Fruit fly (Drosophila melanogaster) whole organism, embryonic: Measurements from ENCODE around the gene CG15912.

Source experiments
- Antp ChIP-seq: fragments of 200-800 bp; sonication (Bioruptor generic); optimal IDR thresholded peaks from 3 replicates; lab custom pipeline; 2016; ENCODE audit warnings: missing biosample characterization, missing genetic modification characterization
- CG10462 ChIP-seq: fragments of 200-800 bp; sonication (Bioruptor generic); optimal IDR thresholded peaks from 2 replicates; lab custom pipeline; 2016; ENCODE audit warnings: missing biosample characterization, missing genetic modification characterization
- CG10543 ChIP-seq: fragments of 200-800 bp; sonication (Bioruptor generic); optimal IDR thresholded peaks from 3 replicates; lab custom pipeline; 2017; ENCODE audit warnings: missing biosample characterization, mild to moderate bottlenecking, missing genetic modification characterization, moderate library complexity
- CG11456 ChIP-seq: fragments of 200-800 bp; sonication (Bioruptor generic); IDR thresholded peaks from 3 replicates; pipeline ENCODE4 v1.3.6; 2022; ENCODE audit warnings: missing biosample characterization, missing genetic modification characterization
- CG11504 ChIP-seq: fragments of 200-800 bp; sonication (Bioruptor generic); optimal IDR thresholded peaks from 3 replicates; lab custom pipeline; 2019; ENCODE audit warnings: missing biosample characterization, mild to moderate bottlenecking, missing genetic modification characterization, moderate library complexity
- CG11723 ChIP-seq: fragments of 200-800 bp; sonication (Bioruptor generic); optimal IDR thresholded peaks from 2 replicates; lab custom pipeline; 2017; ENCODE audit warnings: missing biosample characterization, mild to moderate bottlenecking, missing genetic modification characterization
- CG12155 ChIP-seq: fragments of 200-800 bp; sonication (Bioruptor generic); optimal IDR thresholded peaks from 3 replicates; lab custom pipeline; 2016; ENCODE audit warnings: missing biosample characterization, missing genetic modification characterization
- CG12391 ChIP-seq: fragments of 200-800 bp; sonication (Bioruptor generic); optimal IDR thresholded peaks from 3 replicates; lab custom pipeline; 2018; ENCODE audit warnings: missing biosample characterization, mild to moderate bottlenecking, missing genetic modification characterization, moderate library complexity
- CG13296 ChIP-seq: fragments of 200-800 bp; sonication (Bioruptor generic); optimal IDR thresholded peaks from 3 replicates; lab custom pipeline; 2018; ENCODE audit warnings: missing biosample characterization, mild to moderate bottlenecking, missing genetic modification characterization
- CG14441 ChIP-seq: fragments of 200-800 bp; sonication (Bioruptor generic); IDR thresholded peaks from 2 replicates; pipeline ENCODE4 v1.3.6; 2022; ENCODE audit warnings: missing biosample characterization, missing genetic modification characterization
- CG15269 ChIP-seq: fragments of 200-800 bp; sonication (Bioruptor generic); optimal IDR thresholded peaks from 2 replicates; lab custom pipeline; 2018; ENCODE audit warnings: missing biosample characterization, mild to moderate bottlenecking, missing genetic modification characterization, moderate library complexity
- CG1529 ChIP-seq: fragments of 200-800 bp; sonication (Bioruptor generic); optimal IDR thresholded peaks from 3 replicates; lab custom pipeline; 2018; ENCODE audit warnings: missing biosample characterization, missing genetic modification characterization
- CG15601 ChIP-seq: fragments of 200-800 bp; sonication (Bioruptor generic); optimal IDR thresholded peaks from 3 replicates; lab custom pipeline; 2019; ENCODE audit warnings: missing biosample characterization, mild to moderate bottlenecking, missing genetic modification characterization, moderate library complexity
- CG17568 ChIP-seq: fragments of 200-800 bp; sonication (Bioruptor generic); optimal IDR thresholded peaks from 2 replicates; lab custom pipeline; 2018; ENCODE audit warnings: missing biosample characterization, mild to moderate bottlenecking, missing genetic modification characterization, moderate library complexity
- CG17802 ChIP-seq: fragments of 200-800 bp; sonication (Bioruptor generic); optimal IDR thresholded peaks from 2 replicates; lab custom pipeline; 2018; ENCODE audit warnings: missing biosample characterization, mild to moderate bottlenecking, missing genetic modification characterization, moderate library complexity
- CG18476 ChIP-seq: fragments of 200-800 bp; sonication (Bioruptor generic); optimal IDR thresholded peaks from 2 replicates; lab custom pipeline; 2016; ENCODE audit warnings: missing biosample characterization, mild to moderate bottlenecking, missing genetic modification characterization
- CG2120 ChIP-seq: fragments of 200-800 bp; sonication (Bioruptor generic); optimal IDR thresholded peaks from 3 replicates; lab custom pipeline; 2016; ENCODE audit warnings: missing biosample characterization, missing genetic modification characterization
- CG2875 ChIP-seq: fragments of 200-800 bp; sonication (Bioruptor generic); optimal IDR thresholded peaks from 2 replicates; lab custom pipeline; 2017; ENCODE audit warnings: missing biosample characterization, mild to moderate bottlenecking, missing genetic modification characterization, missing genetic modification reagents
- CG3407 ChIP-seq: fragments of 200-800 bp; sonication (Bioruptor generic); optimal IDR thresholded peaks from 2 replicates; lab custom pipeline; 2018; ENCODE audit warnings: missing biosample characterization, mild to moderate bottlenecking, missing genetic modification characterization
- CG34376 ChIP-seq: fragments of 200-800 bp; sonication (Bioruptor generic); optimal IDR thresholded peaks from 2 replicates; lab custom pipeline; 2018; ENCODE audit warnings: missing biosample characterization, mild to moderate bottlenecking, missing genetic modification characterization
- CG4328 ChIP-seq: fragments of 200-800 bp; sonication (Bioruptor generic); optimal IDR thresholded peaks from 3 replicates; lab custom pipeline; 2017; ENCODE audit warnings: missing biosample characterization, missing genetic modification reagents, missing genetic modification characterization
- CG4404 ChIP-seq: fragments of 200-800 bp; sonication (Bioruptor generic); IDR thresholded peaks from 2 replicates; pipeline ENCODE4 v1.3.6; 2022; ENCODE audit warnings: missing biosample characterization, missing genetic modification characterization
- CG5180 ChIP-seq: fragments of 200-800 bp; sonication (Bioruptor generic); optimal IDR thresholded peaks from 3 replicates; lab custom pipeline; 2017; ENCODE audit warnings: missing biosample characterization, missing genetic modification characterization, mild to moderate bottlenecking, moderate library complexity, missing genetic modification reagents
- CG5953 ChIP-seq: fragments of 200-800 bp; sonication (Bioruptor generic); IDR thresholded peaks from 2 replicates; pipeline ENCODE4 v1.3.6; 2022; ENCODE audit warnings: missing biosample characterization, missing genetic modification characterization
- CG6175 ChIP-seq: fragments of 200-800 bp; sonication (Bioruptor generic); IDR thresholded peaks from 3 replicates; pipeline ENCODE4 v1.3.6; 2022; ENCODE audit warnings: missing biosample characterization, missing genetic modification characterization
- CG6254 ChIP-seq: fragments of 200-800 bp; sonication (Bioruptor generic); optimal IDR thresholded peaks from 3 replicates; lab custom pipeline; 2017; ENCODE audit warnings: mild to moderate bottlenecking, missing biosample characterization, missing genetic modification reagents, missing genetic modification characterization
- CG6683 ChIP-seq: fragments of 200-800 bp; sonication (Bioruptor generic); optimal IDR thresholded peaks from 2 replicates; lab custom pipeline; 2017; ENCODE audit warnings: missing biosample characterization, mild to moderate bottlenecking, missing genetic modification characterization, missing genetic modification reagents
- CG6791 ChIP-seq: fragments of 200-800 bp; sonication (Bioruptor generic); IDR thresholded peaks from 3 replicates; pipeline ENCODE4 v1.3.6; 2022; ENCODE audit warnings: missing biosample characterization, missing genetic modification characterization; ENCODE audit not compliant: partially characterized antibody
- CG6854 ChIP-seq: fragments of 200-800 bp; sonication (Bioruptor generic); optimal IDR thresholded peaks from 3 replicates; lab custom pipeline; 2017; ENCODE audit warnings: missing biosample characterization, mild to moderate bottlenecking, missing genetic modification characterization
- CG7963 ChIP-seq: fragments of 200-800 bp; sonication (Bioruptor generic); IDR thresholded peaks from 3 replicates; pipeline ENCODE4 v1.3.6; 2022; ENCODE audit warnings: missing biosample characterization, missing genetic modification characterization; ENCODE audit not compliant: partially characterized antibody
- CG8290 ChIP-seq, 3 experiments: fragments of 200-800 bp; sonication (Bioruptor generic); optimal IDR thresholded peaks; 2 replicates each; lab custom pipeline; 2016 to 2019; ENCODE audit warnings: missing biosample characterization in 3 of 3, missing genetic modification characterization in 3 of 3, mild to moderate bottlenecking in 2 of 3, moderate library complexity in 1 of 3
- CG8388 ChIP-seq: fragments of 200-800 bp; sonication (Bioruptor generic); optimal IDR thresholded peaks from 2 replicates; lab custom pipeline; 2019; ENCODE audit warnings: missing biosample characterization, mild to moderate bottlenecking, missing genetic modification characterization, moderate library complexity
- D ChIP-seq, 2 experiments: fragments of 200-800 bp in 1 of 2; fragments of >200 bp in 1 of 2; sonication (Bioruptor generic) in 1 of 2; optimal IDR thresholded peaks; 2 replicates in 1 of 2; 3 replicates in 1 of 2; lab custom pipeline; 2017; ENCODE audit warnings: mild to moderate bottlenecking in 1 of 2, missing biosample characterization in 1 of 2, missing genetic modification characterization in 1 of 2, missing genetic modification reagents in 1 of 2
- Dref ChIP-seq: fragments of 200-800 bp; sonication (Bioruptor generic); IDR thresholded peaks from 2 replicates; pipeline ENCODE4 v1.3.6; 2022; ENCODE audit warnings: missing biosample characterization, missing genetic modification characterization
- Hey ChIP-seq: fragments of 200-800 bp; sonication (Bioruptor generic); optimal IDR thresholded peaks from 3 replicates; lab custom pipeline; 2018; ENCODE audit warnings: missing biosample characterization, mild to moderate bottlenecking, missing genetic modification characterization
- Hr78 ChIP-seq, 2 experiments: fragments of 200-800 bp in 1 of 2; fragments of >200 bp in 1 of 2; sonication (Bioruptor generic) in 1 of 2; optimal IDR thresholded peaks; 2 replicates each; lab custom pipeline; 2017 to 2019; ENCODE audit warnings: missing biosample characterization in 2 of 2, missing genetic modification characterization in 2 of 2, mild to moderate bottlenecking in 1 of 2, moderate library complexity in 1 of 2
- Lhr ChIP-seq: fragments of 200-800 bp; sonication (Bioruptor generic); optimal IDR thresholded peaks from 3 replicates; lab custom pipeline; 2017; ENCODE audit warnings: mild to moderate bottlenecking, missing biosample characterization, missing genetic modification reagents, missing genetic modification characterization
- Neu2 ChIP-seq: fragments of 200-800 bp; sonication (Bioruptor generic); optimal IDR thresholded peaks from 3 replicates; lab custom pipeline; 2016; ENCODE audit warnings: missing biosample characterization, missing genetic modification characterization, borderline replicate concordance
- NfI ChIP-seq: fragments of 200-800 bp; sonication (Bioruptor generic); optimal IDR thresholded peaks from 3 replicates; lab custom pipeline; 2018; ENCODE audit warnings: missing biosample characterization, mild to moderate bottlenecking, missing genetic modification characterization, moderate library complexity
- ac ChIP-seq: fragments of 200-800 bp; sonication (Bioruptor generic); optimal IDR thresholded peaks from 3 replicates; lab custom pipeline; 2017; ENCODE audit warnings: missing biosample characterization, mild to moderate bottlenecking, missing genetic modification characterization
- cas ChIP-seq: fragments of 200-800 bp; sonication (Bioruptor generic); IDR thresholded peaks from 2 replicates; pipeline ENCODE4 v1.3.6; 2022; ENCODE audit warnings: missing biosample characterization, missing genetic modification characterization
- her ChIP-seq: fragments of 200-800 bp; sonication (Bioruptor generic); optimal IDR thresholded peaks from 2 replicates; lab custom pipeline; 2016; ENCODE audit warnings: missing biosample characterization, missing genetic modification characterization
- pzg ChIP-seq: fragments of 200-800 bp; sonication (Bioruptor generic); optimal IDR thresholded peaks from 3 replicates; lab custom pipeline; 2018; ENCODE audit warnings: missing biosample characterization, mild to moderate bottlenecking, missing genetic modification characterization, moderate library complexity
- ranshi ChIP-seq: fragments of 200-800 bp; sonication (Bioruptor generic); IDR thresholded peaks from 2 replicates; pipeline ENCODE4 v1.3.6; 2022; ENCODE audit warnings: missing biosample characterization, missing genetic modification characterization
- salm ChIP-seq: fragments of 200-800 bp; sonication (Bioruptor generic); optimal IDR thresholded peaks from 2 replicates; lab custom pipeline; 2018; ENCODE audit warnings: missing biosample characterization, mild to moderate bottlenecking, missing genetic modification characterization
- sc ChIP-seq, 3 experiments: fragments of >200 bp in 2 of 3; fragments of 200-800 bp in 1 of 3; sonication (Bioruptor generic) in 1 of 3; optimal IDR thresholded peaks; 2 replicates in 2 of 3; 3 replicates in 1 of 3; lab custom pipeline; 2017; ENCODE audit warnings: mild to moderate bottlenecking in 1 of 3, missing biosample characterization in 1 of 3, missing genetic modification characterization in 1 of 3, missing genetic modification reagents in 1 of 3
- sug ChIP-seq: fragments of 200-800 bp; optimal IDR thresholded peaks from 2 replicates; lab custom pipeline; 2019; ENCODE audit warnings: missing biosample characterization, mild to moderate bottlenecking, missing genetic modification characterization, moderate library complexity
- vfl ChIP-seq: fragments of 200-800 bp; sonication (Bioruptor generic); optimal IDR thresholded peaks from 2 replicates; lab custom pipeline; 2016; ENCODE audit warnings: missing biosample characterization, missing genetic modification characterization

Gene CG15912

dm6 chrX:4553999-4554398 is 5.1 kb downstream of the CG15912 start, which contains the start of gene CG11444 (continued):
- TF ChIP-seq ranshi (GFP tag; lab: Robert Waterston, UW) (no peak), CG11456 (0 out of 3 replicates have a peak, but pooled peaks have one; percentile 34), CG8388 (GFP tag; lab: Kevin White, UChicago) (no peak), CG10543 (no peak), sug (tag; lab: Kevin White, UChicago) (peak; percentile 55), CG17802 (no peak), CG10462 (GFP tag; lab: Kevin White, UChicago) (no peak), CG34376 (GFP tag; lab: Kevin White, UChicago) (peak; percentile 22), CG14441 (no peak), CG12391 (tag; lab: Kevin White, UChicago) (peak; percentile 47), Antp (GFP tag; lab: Kevin White, UChicago) (peak; percentile 46), CG13296 (GFP tag; lab: Kevin White, UChicago) (no peak), CG4404 (GFP tag; lab: Robert Waterston, UW) (no peak), CG11723 (GFP tag; lab: Kevin White, UChicago) (no peak), NfI (GFP tag; lab: Kevin White, UChicago) (peak; percentile 54), D (optimal IDR thresholded peaks at IDR 0.05; lab: Kevin White, UChicago) (no peak), D (GFP tag; optimal IDR thresholded peaks at IDR 0.05; lab: Kevin White, UChicago) (no peak), CG12155 (peak; percentile 27), CG2120 (GFP tag; lab: Kevin White, UChicago) (peak; percentile 69), CG5953 (no peak), CG11504 (tag; lab: Kevin White, UChicago) (no peak), CG6175 (no peak), Neu2 (GFP tag; lab: Kevin White, UChicago) (no peak), salm (tag; lab: Kevin White, UChicago) (no peak), CG5180 (GFP tag; lab: Kevin White, UChicago) (no peak), CG15269 (tag; lab: Kevin White, UChicago) (no peak), CG3407 (GFP tag; lab: Kevin White, UChicago) (no peak), Lhr (GFP tag; lab: Kevin White, UChicago) (peak; percentile 82), cas (GFP tag; lab: Robert Waterston, UW) (no peak), Hey (no peak), CG6791 (GFP tag; lab: Robert Waterston, UW) (no peak; the same call in 2 of the 3 replicates), vfl (peak; percentile 50), CG1529 (GFP tag; lab: Kevin White, UChicago) (no peak), CG7963 (GFP tag; lab: Robert Waterston, UW) (no peak), CG15601 (peak; percentile 36), Dref (GFP tag; lab: Robert Waterston, UW) (peak; percentile 47; the same call in 1 of the 2 replicates), pzg (GFP tag; lab: Kevin White, UChicago) (peak; percentile 96), Hr78 (GFP tag; optimal IDR thresholded peaks at IDR 0.05; lab: Kevin White, UChicago) (no peak), ac (GFP tag; lab: Kevin White, UChicago) (no peak), CG4328 (GFP tag; lab: Kevin White, UChicago) (no peak), CG17568 (GFP tag; lab: Kevin White, UChicago) (no peak), CG18476 (GFP tag; lab: Kevin White, UChicago) (no peak), CG2875 (GFP tag; lab: Kevin White, UChicago) (no peak), CG6683 (GFP tag; lab: Kevin White, UChicago) (peak; percentile 4), CG6854 (GFP tag; lab: Kevin White, UChicago) (no peak), her (GFP tag; lab: Kevin White, UChicago) (peak; percentile 50), CG8290 (GFP tag; optimal IDR thresholded peaks at IDR 0.05; lab: Kevin White, UChicago) (peak; percentile 59), CG8290 (tag; optimal IDR thresholded peaks at IDR 0.05; lab: Kevin White, UChicago) (peak in 1 of 2 experiments; percentile 89), CG6254 (no peak), sc (optimal IDR thresholded peaks at IDR 0.05; lab: Kevin White, UChicago) (no peak), sc (GFP tag; optimal IDR thresholded peaks at IDR 0.05; lab: Kevin White, UChicago) (no peak)
